Fruit fly (Drosophila melanogaster): ENCODE results near the gene CG10005.

The CG10005 gene

dm6 chr3R:11948903-11949358 is 28.1 kb downstream of the CG10005 start, which contains the start of gene Cad87A:
Cad87A (minus strand) TSS chr3R:11949129.
- no peak for TF ChIP-seq CG11294 (GFP tag; IDR thresholded peaks at IDR 0.05)
- peak; percentile 19 for TF ChIP-seq CG6854 (GFP tag; optimal IDR thresholded peaks at IDR 0.05)
- TF ChIP-seq dsx (GFP tag; optimal IDR thresholded peaks at IDR 0.05; ENCODE audit: poor library complexity, severe bottlenecking), result peak; percentile 45
- peak; percentile 82 for TF ChIP-seq fkh (GFP tag; optimal IDR thresholded peaks at IDR 0.05)
- TF ChIP-seq Met (GFP tag; optimal IDR thresholded peaks at IDR 0.05), result no peak
- TF ChIP-seq CG15336 (GFP tag; IDR thresholded peaks at IDR 0.05), result no peak
- TF ChIP-seq vri (GFP tag; optimal IDR thresholded peaks at IDR 0.05), result peak; percentile 17
- TF ChIP-seq CG6276 (GFP tag; optimal IDR thresholded peaks at IDR 0.05), result no peak
- no peak for TF ChIP-seq CG11902 (GFP tag; optimal IDR thresholded peaks at IDR 0.05)
- no peak for TF ChIP-seq CG10631 (GFP tag; optimal IDR thresholded peaks at IDR 0.05)
- TF ChIP-seq CG3032 (tag; optimal IDR thresholded peaks at IDR 0.05), result peak; percentile 3
- TF ChIP-seq Smox (GFP tag; optimal IDR thresholded peaks at IDR 0.05), result no peak
- TF ChIP-seq Eip78C (GFP tag), result peak; percentile 64
- peak; percentile 44 for TF ChIP-seq CG1621 (tag; optimal IDR thresholded peaks at IDR 0.05)
- no peak for TF ChIP-seq acj6 (GFP tag; optimal IDR thresholded peaks at IDR 0.05)
- TF ChIP-seq Blimp-1 (GFP tag; optimal IDR thresholded peaks at IDR 0.05), result no peak
- peak; percentile 51 to 55 for TF ChIP-seq ss (GFP tag; optimal IDR thresholded peaks at IDR 0.05)

- TF ChIP-seq CG8632 (GFP tag; optimal IDR thresholded peaks at IDR 0.05) (no peak), fd85E (GFP tag; optimal IDR thresholded peaks at IDR 0.05) (no peak), CG32006 (GFP tag; optimal IDR thresholded peaks at IDR 0.05) (peak; percentile 11), CG8119 (GFP tag; IDR thresholded peaks at IDR 0.05) (no peak), esn (GFP tag; optimal IDR thresholded peaks at IDR 0.05) (no peak), topi (GFP tag; optimal IDR thresholded peaks at IDR 0.05) (no peak), svp (GFP tag) (peak; percentile 33), CG10669 (GFP tag; optimal IDR thresholded peaks at IDR 0.05) (no peak), CG6276 (GFP tag; optimal IDR thresholded peaks at IDR 0.05) (no peak), ss (GFP tag; optimal IDR thresholded peaks at IDR 0.05) (no peak), CG6854 (GFP tag; optimal IDR thresholded peaks at IDR 0.05) (no peak), CG9139 (GFP tag; optimal IDR thresholded peaks at IDR 0.05) (no peak), CG7368 (GFP tag; optimal IDR thresholded peaks at IDR 0.05) (no peak), CG6808 (GFP tag; optimal IDR thresholded peaks at IDR 0.05) (no peak), eg (GFP tag; IDR thresholded peaks at IDR 0.05) (0 out of 3 replicates have a peak, but pooled peaks have one; percentile 15)
Measured at dm6 chr3R:11947959-11948358, 29.0 kb downstream of the CG10005 start.

DNA sequence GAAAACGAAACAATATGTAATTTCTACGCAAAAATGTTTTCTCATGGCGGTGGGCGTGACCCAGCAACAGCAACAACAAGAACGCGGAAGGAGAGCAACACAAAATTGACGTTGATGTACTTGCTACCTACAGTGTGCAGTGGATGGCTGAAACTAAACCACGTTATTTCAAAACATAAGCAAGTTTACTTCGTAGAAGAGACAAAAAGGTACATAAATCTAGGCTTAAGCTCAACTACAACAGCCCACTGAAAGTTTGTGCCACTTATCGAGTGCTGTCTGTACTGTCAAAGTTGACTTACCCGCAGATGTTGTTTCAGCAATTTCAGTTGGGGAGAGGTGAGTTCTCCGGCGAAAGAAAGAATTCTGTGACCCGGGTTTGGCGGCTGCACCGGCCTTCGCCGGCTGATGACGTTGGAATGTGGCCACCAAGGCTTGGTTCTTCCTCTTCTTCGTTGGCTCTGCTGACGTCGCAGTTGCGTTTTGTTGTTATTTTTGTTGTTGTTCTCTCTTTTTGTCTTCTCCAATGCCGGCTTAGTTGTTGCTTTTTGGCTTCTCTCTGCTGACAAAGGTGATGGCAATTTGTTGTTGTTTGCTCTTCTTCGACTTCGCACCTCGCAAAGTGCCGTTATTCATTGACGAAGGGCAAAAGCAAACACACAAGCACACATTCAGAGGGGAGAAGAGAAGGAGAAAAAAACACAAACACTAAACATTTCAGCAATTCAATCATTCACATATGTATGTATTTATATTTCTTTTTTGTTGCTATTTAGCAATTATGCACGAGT is 29.7 kb downstream of the CG10005 start:
- peak; percentile 76 for TF ChIP-seq lz (GFP tag; optimal IDR thresholded peaks at IDR 0.05)
- peak; percentile 67 for TF ChIP-seq fkh (GFP tag; optimal IDR thresholded peaks at IDR 0.05)
- peak; percentile 55 for TF ChIP-seq net (GFP tag; optimal IDR thresholded peaks at IDR 0.05)
- peak; percentile 61 for TF ChIP-seq spab (GFP tag; optimal IDR thresholded peaks at IDR 0.05)
- TF ChIP-seq CG6792 (GFP tag; optimal IDR thresholded peaks at IDR 0.05), result peak; percentile 69
- peak; percentile 85 for TF ChIP-seq CG31627 (GFP tag; optimal IDR thresholded peaks at IDR 0.05)
- no peak for TF ChIP-seq Hr38 (GFP tag; optimal IDR thresholded peaks at IDR 0.05)
- TF ChIP-seq dac (GFP tag; optimal IDR thresholded peaks at IDR 0.05), result no peak
- TF ChIP-seq CG9139 (GFP tag; optimal IDR thresholded peaks at IDR 0.05), result no peak
- peak; percentile 68 for TF ChIP-seq CG34406 (GFP tag; optimal IDR thresholded peaks at IDR 0.05)
- peak; percentile 78 for TF ChIP-seq esn (GFP tag; optimal IDR thresholded peaks at IDR 0.05)
- peak; percentile 77 for TF ChIP-seq Sox14 (GFP tag; optimal IDR thresholded peaks at IDR 0.05)
- TF ChIP-seq Lpt (GFP tag; optimal IDR thresholded peaks at IDR 0.05), result no peak
- TF ChIP-seq fd59A (GFP tag; optimal IDR thresholded peaks at IDR 0.05), result peak; percentile 35
- peak; percentile 87 for TF ChIP-seq Hr39 (GFP tag; optimal IDR thresholded peaks at IDR 0.05)
- TF ChIP-seq Blimp-1 (GFP tag; optimal IDR thresholded peaks at IDR 0.05), result no peak
- peak; percentile 79 for TF ChIP-seq Sox102F (GFP tag; optimal IDR thresholded peaks at IDR 0.05)
- peak; percentile 74 for TF ChIP-seq eg (GFP tag; IDR thresholded peaks at IDR 0.05)
- peak; percentile 64 for TF ChIP-seq CG3919 (GFP tag; optimal IDR thresholded peaks at IDR 0.05)
- peak; percentile 64 for TF ChIP-seq Ets21C (GFP tag; optimal IDR thresholded peaks at IDR 0.05)
- TF ChIP-seq Eip93F (GFP tag; optimal IDR thresholded peaks at IDR 0.05), result peak; percentile 3
- peak; percentile 65 for TF ChIP-seq CG1621 (tag; optimal IDR thresholded peaks at IDR 0.05)
- TF ChIP-seq CG32006 (GFP tag; optimal IDR thresholded peaks at IDR 0.05), result peak; percentile 67
- peak; percentile 66 for TF ChIP-seq Eip75B (GFP tag; optimal IDR thresholded peaks at IDR 0.05)
- peak; percentile 41; the same call in 2 of the 3 replicates for TF ChIP-seq CG8119 (GFP tag; IDR thresholded peaks at IDR 0.05)
